Worm (Caenorhabditis elegans) whole organism, L4 larva: Measurements from ENCODE around the gene lin-52.

Source experiments
- D1046.2 ChIP-seq: fragments of 200-800 bp; sonication (Bioruptor generic); IDR thresholded peaks from 2 replicates; pipeline ENCODE4 v1.3.6; 2022; ENCODE audit warnings: missing genetic modification characterization, missing compliant biosample characterization
- F10B5.3 ChIP-seq: sonication (generic microtip); optimal IDR thresholded peaks from 2 replicates; lab custom pipeline; 2016; ENCODE audit warnings: mild to moderate bottlenecking, missing genetic modification characterization, missing compliant biosample characterization
- F44E2.7 ChIP-seq: fragments of 200-800 bp; sonication (Bioruptor generic); IDR thresholded peaks from 2 replicates; pipeline ENCODE4 v2.1.2; 2022; ENCODE audit warnings: missing genetic modification characterization, missing compliant biosample characterization
- T20F7.1 ChIP-seq: fragments of 200-800 bp; sonication (Bioruptor generic); optimal IDR thresholded peaks from 2 replicates; lab custom pipeline; 2018; ENCODE audit warnings: mild to moderate bottlenecking, missing genetic modification characterization, missing compliant biosample characterization
- T26A8.4 ChIP-seq: fragments of 200-800 bp; sonication (Bioruptor generic); IDR thresholded peaks from 2 replicates; pipeline ENCODE4 v1.3.6; 2022; ENCODE audit warnings: missing genetic modification characterization, missing compliant biosample characterization
- Y105C5A.15 ChIP-seq: fragments of 200-800 bp; sonication (Bioruptor generic); IDR thresholded peaks from 2 replicates; pipeline ENCODE4 v1.3.6; 2022; ENCODE audit warnings: missing genetic modification characterization, missing compliant biosample characterization
- Y75B8A.6 ChIP-seq: fragments of 200-800 bp; sonication (Bioruptor generic); IDR thresholded peaks from 2 replicates; pipeline ENCODE4 v1.3.6; 2022; ENCODE audit warnings: missing genetic modification reagents, missing genetic modification characterization, missing compliant biosample characterization
- aha-1 ChIP-seq: fragments of 150-350 bp; peaks from one replicate; lab custom pipeline; 2014; ENCODE audit warnings: missing biosample characterization, missing genetic modification characterization
- arid-1 ChIP-seq: fragments of 200-800 bp; sonication (Bioruptor generic); conservative IDR thresholded peaks from 2 replicates; pipeline ENCODE4 v1.3.6; 2022; ENCODE audit warnings: missing genetic modification reagents, missing genetic modification characterization, missing compliant biosample characterization
- ceh-28 ChIP-seq: fragments of 150-350 bp; optimal IDR thresholded peaks from 2 replicates; lab custom pipeline; 2014; ENCODE audit warnings: missing biosample characterization, missing genetic modification reagents, missing genetic modification characterization
- ceh-44 ChIP-seq: fragments of 200-800 bp; sonication (Bioruptor generic); IDR thresholded peaks from 2 replicates; pipeline ENCODE4 v1.3.6; 2022; ENCODE audit warnings: missing genetic modification reagents, missing genetic modification characterization, missing compliant biosample characterization
- ceh-62 ChIP-seq: sonication (generic microtip); optimal IDR thresholded peaks from 2 replicates; lab custom pipeline; 2017; ENCODE audit warnings: missing biosample characterization, missing genetic modification characterization
- ceh-82 ChIP-seq: sonication (generic microtip); optimal IDR thresholded peaks from 2 replicates; lab custom pipeline; 2017; ENCODE audit warnings: missing biosample characterization, missing genetic modification characterization
- ces-1 ChIP-seq: fragments of 150-350 bp; sonication (generic microtip); optimal IDR thresholded peaks from 4 replicates; lab custom pipeline; 2014; ENCODE audit warnings: missing biosample characterization, missing genetic modification reagents, missing genetic modification characterization
- cey-2 ChIP-seq: sonication (generic microtip); optimal IDR thresholded peaks from 3 replicates; lab custom pipeline; 2017; ENCODE audit warnings: missing genetic modification characterization, mild to moderate bottlenecking, missing compliant biosample characterization, antibody characterized with exemption, borderline replicate concordance; ENCODE audit not compliant: insufficient read depth
- dpl-1 ChIP-seq: fragments of 150-350 bp; optimal IDR thresholded peaks from 2 replicates; lab custom pipeline; 2014; ENCODE audit warnings: missing biosample characterization, missing genetic modification reagents, missing genetic modification characterization
- dve-1 ChIP-seq: sonication (generic microtip); optimal IDR thresholded peaks from 2 replicates; lab custom pipeline; 2017; ENCODE audit warnings: antibody characterized with exemption, mild to moderate bottlenecking, missing genetic modification characterization, missing compliant biosample characterization; ENCODE audit not compliant: insufficient read depth
- egl-27 ChIP-seq: sonication (generic microtip); optimal IDR thresholded peaks from 3 replicates; lab custom pipeline; 2017; ENCODE audit warnings: missing biosample characterization, missing genetic modification reagents, missing genetic modification characterization
- fkh-10 ChIP-seq: fragments of 150-350 bp; optimal IDR thresholded peaks from 2 replicates; lab custom pipeline; 2014; ENCODE audit warnings: missing biosample characterization, missing genetic modification reagents, missing genetic modification characterization
- gei-8 ChIP-seq: fragments of 200-800 bp; sonication (Bioruptor generic); optimal IDR thresholded peaks from 2 replicates; lab custom pipeline; 2018; ENCODE audit warnings: mild to moderate bottlenecking, missing genetic modification characterization, missing compliant biosample characterization
- hif-1 ChIP-seq, 2 experiments: sonication (generic microtip); optimal IDR thresholded peaks; 2 replicates each; lab custom pipeline; 2016 to 2017; ENCODE audit warnings: missing compliant biosample characterization in 2 of 2, missing genetic modification characterization in 2 of 2, missing genetic modification reagents in 2 of 2, missing genotype in 2 of 2, mild to moderate bottlenecking in 1 of 2
- hlh-11 ChIP-seq: fragments of 200-800 bp; sonication (Bioruptor generic); optimal IDR thresholded peaks from 2 replicates; lab custom pipeline; 2018; ENCODE audit warnings: mild to moderate bottlenecking, missing genetic modification characterization, missing compliant biosample characterization
- hlh-30 ChIP-seq: sonication (generic microtip); optimal IDR thresholded peaks from 2 replicates; lab custom pipeline; 2017; ENCODE audit warnings: antibody characterized with exemption, mild to moderate bottlenecking, missing genetic modification characterization, missing compliant biosample characterization; ENCODE audit not compliant: insufficient read depth
- jun-1 ChIP-seq: fragments of 150-350 bp; optimal IDR thresholded peaks from 2 replicates; lab custom pipeline; 2014; ENCODE audit warnings: missing biosample characterization, missing genetic modification reagents, missing genetic modification characterization
- lin-1 ChIP-seq: fragments of 200-800 bp; sonication (Bioruptor generic); IDR thresholded peaks from 2 replicates; pipeline ENCODE4 v1.3.6; 2022; ENCODE audit warnings: missing genetic modification reagents, missing genetic modification characterization, missing compliant biosample characterization
- lin-13 ChIP-seq: fragments of 150-350 bp; optimal IDR thresholded peaks from 2 replicates; lab custom pipeline; 2014; ENCODE audit warnings: missing biosample characterization, missing genetic modification reagents, missing genetic modification characterization
- lin-15B ChIP-seq: fragments of 150-350 bp; sonication (generic microtip); optimal IDR thresholded peaks from 3 replicates; lab custom pipeline; 2014; ENCODE audit warnings: missing biosample characterization, missing genetic modification characterization
- lin-38 ChIP-seq: fragments of 200-800 bp; sonication (Bioruptor generic); IDR thresholded peaks from 2 replicates; pipeline ENCODE4 v1.3.6; 2022; ENCODE audit warnings: missing genetic modification reagents, missing genetic modification characterization, missing compliant biosample characterization
- lin-39 ChIP-seq: fragments of 150-350 bp; optimal IDR thresholded peaks from 2 replicates; lab custom pipeline; 2014; ENCODE audit warnings: missing biosample characterization, missing genetic modification reagents, missing genetic modification characterization
- lir-3 ChIP-seq: sonication (generic microtip); optimal IDR thresholded peaks from 2 replicates; lab custom pipeline; 2016; ENCODE audit warnings: mild to moderate bottlenecking, missing genetic modification characterization, missing compliant biosample characterization
- lsy-2 ChIP-seq, 2 experiments: fragments of 150-350 bp in 1 of 2; sonication (generic microtip) in 1 of 2; optimal IDR thresholded peaks; 2 replicates each; lab custom pipeline; 2014 to 2017; ENCODE audit warnings: missing biosample characterization in 2 of 2, missing genetic modification characterization in 2 of 2
- madf-9 ChIP-seq: fragments of 200-800 bp; sonication (Bioruptor generic); conservative IDR thresholded peaks from 2 replicates; pipeline ENCODE4 v1.3.6; 2022; ENCODE audit warnings: missing genetic modification reagents, missing genetic modification characterization, missing compliant biosample characterization
- mes-2 ChIP-seq: sonication (generic microtip); optimal IDR thresholded peaks from 2 replicates; lab custom pipeline; 2016; ENCODE audit warnings: missing genotype, mild to moderate bottlenecking, missing genetic modification characterization, missing compliant biosample characterization; ENCODE audit not compliant: poor library complexity, severe bottlenecking
- nhr-25 ChIP-seq: sonication (generic microtip); optimal IDR thresholded peaks from 2 replicates; lab custom pipeline; 2017; ENCODE audit warnings: missing genetic modification characterization, mild to moderate bottlenecking, missing compliant biosample characterization, antibody characterized with exemption, moderate library complexity, borderline replicate concordance; ENCODE audit not compliant: insufficient read depth
- nhr-28 ChIP-seq: fragments of 150-350 bp; optimal IDR thresholded peaks from 2 replicates; lab custom pipeline; 2014; ENCODE audit warnings: missing biosample characterization, missing genetic modification characterization
- nhr-41 ChIP-seq: fragments of 200-800 bp; sonication (Bioruptor generic); IDR thresholded peaks from 2 replicates; pipeline ENCODE4 v1.3.6; 2022; ENCODE audit warnings: missing genetic modification reagents, missing genetic modification characterization, missing compliant biosample characterization
- nhr-48 ChIP-seq: sonication (generic microtip); optimal IDR thresholded peaks from 2 replicates; lab custom pipeline; 2016; ENCODE audit warnings: mild to moderate bottlenecking, missing genetic modification characterization, missing compliant biosample characterization
- nhr-76 ChIP-seq: fragments of 150-350 bp; optimal IDR thresholded peaks from 2 replicates; lab custom pipeline; 2014; ENCODE audit warnings: missing biosample characterization, missing genetic modification characterization
- pha-4 ChIP-seq, 2 experiments: fragments of 150-350 bp in 1 of 2; fragments of 200-800 bp in 1 of 2; sonication (Bioruptor generic) in 1 of 2; IDR thresholded peaks in 1 of 2; optimal IDR thresholded peaks in 1 of 2; 2 replicates each; pipeline versions ENCODE4 v1.3.6 to Lab custom; 2014 to 2022; ENCODE audit warnings: missing genetic modification characterization in 2 of 2, missing genetic modification reagents in 2 of 2, missing biosample characterization in 1 of 2, missing compliant biosample characterization in 1 of 2
- pqm-1 ChIP-seq: sonication (generic microtip); optimal IDR thresholded peaks from 2 replicates; lab custom pipeline; 2017; ENCODE audit warnings: missing biosample characterization, missing genetic modification characterization
- sdz-12 ChIP-seq: fragments of 200-800 bp; sonication (Bioruptor generic); optimal IDR thresholded peaks from 2 replicates; lab custom pipeline; 2018; ENCODE audit warnings: mild to moderate bottlenecking, missing genetic modification characterization, missing compliant biosample characterization
- tra-1 ChIP-seq: fragments of 200-800 bp; sonication (Bioruptor generic); IDR thresholded peaks from 2 replicates; pipeline ENCODE4 v1.3.6; 2022; ENCODE audit warnings: missing genetic modification reagents, missing genetic modification characterization, missing compliant biosample characterization
- unc-130 ChIP-seq: sonication (generic microtip); optimal IDR thresholded peaks from 2 replicates; lab custom pipeline; 2016; ENCODE audit warnings: missing genetic modification reagents, missing genetic modification characterization, missing compliant biosample characterization
- ztf-11 ChIP-seq: fragments of 150-350 bp; optimal IDR thresholded peaks from 2 replicates; lab custom pipeline; 2014; ENCODE audit warnings: missing biosample characterization, missing genetic modification characterization

lin-52 gene

DNA sequence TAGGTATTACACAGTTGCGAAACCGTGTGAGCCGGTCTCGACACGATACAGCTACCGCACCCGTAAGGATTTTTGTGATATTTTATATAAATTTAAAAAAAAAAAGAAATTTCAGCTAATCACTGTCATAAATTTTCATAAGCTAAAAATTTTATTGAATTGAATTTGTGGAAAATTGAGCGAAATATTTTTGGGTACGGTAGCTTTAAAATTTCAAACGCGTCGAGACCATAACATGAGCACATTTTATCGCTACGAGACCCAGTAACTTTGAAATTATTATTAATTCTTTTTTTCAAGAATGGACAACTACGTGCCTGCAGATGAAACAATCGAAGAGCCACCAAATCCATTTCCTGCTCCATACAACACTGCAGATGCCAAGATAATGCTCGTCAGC is 11.4 kb downstream of the lin-52 start, which contains the start of gene ZK632.14:
ZK632.14 (plus strand) TSS at position 301 of the 400 bp plus-strand sequence.
- TF ChIP-seq ceh-82 (tag; lab: Kevin White, UChicago) (no peak), ceh-44 (GFP tag; lab: Robert Waterston, UW) (no peak), lin-1 (GFP tag; lab: Robert Waterston, UW) (no peak), ceh-62 (tag; lab: Kevin White, UChicago) (no peak), unc-130 (GFP tag; lab: Kevin White, UChicago) (no peak), nhr-41 (GFP tag; lab: Robert Waterston, UW) (no peak), nhr-28 (tag; lab: Kevin White, UChicago) (no peak), T26A8.4 (GFP tag; lab: Robert Waterston, UW) (0 out of 2 replicates have a peak, but pooled peaks have one; percentile 13)

- TF ChIP-seq T20F7.1 (GFP tag; lab: Kevin White, UChicago): peak; percentile 37
- TF ChIP-seq dve-1 (tag; lab: Kevin White, UChicago): peak; percentile 3
- no peak for TF ChIP-seq lin-13 (GFP tag; lab: Kevin White, UChicago)
- TF ChIP-seq lir-3 (tag; lab: Kevin White, UChicago): no peak
- TF ChIP-seq lsy-2 (tag; optimal IDR thresholded peaks at IDR 0.05; lab: Kevin White, UChicago): peak in 1 of 2 experiments; percentile 37
- TF ChIP-seq lin-15B: no peak
- no peak for TF ChIP-seq hlh-11 (tag; lab: Kevin White, UChicago)
- no peak for TF ChIP-seq madf-9 (GFP tag; lab: Robert Waterston, UW)
- peak; percentile 53 for TF ChIP-seq lin-38 (GFP tag; lab: Robert Waterston, UW)
- TF ChIP-seq hif-1 (tag; optimal IDR thresholded peaks at IDR 0.05; lab: Kevin White, UChicago): peak in 1 of 2 experiments; percentile 54
- TF ChIP-seq hlh-30: peak; percentile 9
- TF ChIP-seq pqm-1 (tag; lab: Kevin White, UChicago): no peak
- TF ChIP-seq mes-2: peak; percentile 35
These were observed 16.4 kb downstream of the lin-52 start, which contains the start of gene gtap-2 for ce11 chrIII:9808179-9808578. TSS of gene gtap-2 (plus strand) at chrIII:9808544.

- TF ChIP-seq F10B5.3 (tag; lab: Kevin White, UChicago) (no peak), fkh-10 (GFP tag; lab: Kevin White, UChicago) (no peak), gei-8 (GFP tag; lab: Kevin White, UChicago) (no peak), Y105C5A.15 (GFP tag; lab: Robert Waterston, UW) (no peak), pha-4 (GFP tag; IDR thresholded peaks at IDR 0.05; lab: Robert Waterston, UW) (no peak), pha-4 (tag; optimal IDR thresholded peaks at IDR 0.05; lab: Kevin White, UChicago) (no peak), aha-1 (tag; lab: Kevin White, UChicago) (peak; percentile 81), ceh-28 (no peak), lin-15B (no peak), Y75B8A.6 (GFP tag; lab: Robert Waterston, UW) (no peak), ces-1 (GFP tag; lab: Kevin White, UChicago) (no peak), ztf-11 (tag; lab: Kevin White, UChicago) (no peak), pqm-1 (tag; lab: Kevin White, UChicago) (no peak), lir-3 (tag; lab: Kevin White, UChicago) (no peak), dpl-1 (GFP tag; lab: Kevin White, UChicago) (peak; percentile 34), cey-2 (tag; lab: Kevin White, UChicago) (no peak), lin-39 (no peak), egl-27 (no peak), T20F7.1 (GFP tag; lab: Kevin White, UChicago) (no peak), nhr-76 (no peak), D1046.2 (GFP tag; lab: Robert Waterston, UW) (no peak), arid-1 (GFP tag; lab: Robert Waterston, UW) (no peak), hlh-30 (peak; percentile 87), F44E2.7 (GFP tag; lab: Robert Waterston, UW) (no peak), ceh-44 (GFP tag; lab: Robert Waterston, UW) (no peak), hlh-11 (tag; lab: Kevin White, UChicago) (peak; percentile 81), nhr-25 (tag; lab: Kevin White, UChicago) (no peak), nhr-48 (peak; percentile 86), tra-1 (GFP tag; lab: Robert Waterston, UW) (0 out of 2 replicates have a peak, but pooled peaks have one; percentile 6), mes-2 (no peak), ceh-82 (tag; lab: Kevin White, UChicago) (no peak), sdz-12 (GFP tag; lab: Kevin White, UChicago) (no peak), jun-1 (tag; lab: Kevin White, UChicago) (no peak)
These were observed 16.9 kb downstream of the lin-52 start for ce11 chrIII:9807560-9808046.
